Worm (Caenorhabditis elegans): Measurements from ENCODE around the gene E02C12.9.

Gene E02C12.9

ce11 chrV:9346804-9347203 is 28.5 kb downstream of the E02C12.9 start, which contains the start of the genes K07B1.7 and try-5 (continued):
- TF ChIP-seq ztf-11 (tag; optimal IDR thresholded peaks at IDR 0.05) (no peak), nhr-12 (tag; optimal IDR thresholded peaks at IDR 0.05) (no peak), unc-39 (tag; optimal IDR thresholded peaks at IDR 0.05) (no peak), nhr-77 (tag; optimal IDR thresholded peaks at IDR 0.05) (no peak), egl-27 (tag; optimal IDR thresholded peaks at IDR 0.05) (peak; percentile 29), snpc-4 (tag; optimal IDR thresholded peaks at IDR 0.05) (no peak), blmp-1 (tag; optimal IDR thresholded peaks at IDR 0.05; ENCODE audit: insufficient read depth) (no peak), sma-9 (GFP tag; optimal IDR thresholded peaks at IDR 0.05) (peak; percentile 18), sma-9 (tag; optimal IDR thresholded peaks at IDR 0.05) (no peak), zag-1 (tag; optimal IDR thresholded peaks at IDR 0.05) (no peak), C34F6.9 (tag; optimal IDR thresholded peaks at IDR 0.05) (peak; percentile 83), alr-1 (tag; optimal IDR thresholded peaks at IDR 0.05) (no peak), nhr-10 (tag; optimal IDR thresholded peaks at IDR 0.05) (no peak), nhr-6 (tag; optimal IDR thresholded peaks at IDR 0.05) (peak; percentile 29), lin-13 (GFP tag; optimal IDR thresholded peaks at IDR 0.05) (peak; percentile 26), ceh-16 (tag; optimal IDR thresholded peaks at IDR 0.05) (no peak), skn-1 (tag; optimal IDR thresholded peaks at IDR 0.05) (no peak), mdl-1 (tag; optimal IDR thresholded peaks at IDR 0.05) (no peak), nhr-21 (tag; optimal IDR thresholded peaks at IDR 0.05) (peak; percentile 57), peb-1 (tag; optimal IDR thresholded peaks at IDR 0.05) (no peak), R02D3.7 (tag; optimal IDR thresholded peaks at IDR 0.05) (peak; percentile 88), fos-1 (tag; optimal IDR thresholded peaks at IDR 0.05) (peak; percentile 7), ZK546.5 (tag; optimal IDR thresholded peaks at IDR 0.05) (no peak), aly-2 (tag; optimal IDR thresholded peaks at IDR 0.05) (no peak)

ce11 chrV:9343629-9344624 is 31.4 kb downstream of the E02C12.9 start, which contains the start of gene tos-1:
Gene tos-1 (minus strand): TSS chrV:9344203.
- TF ChIP-seq snpc-4 (tag; optimal IDR thresholded peaks at IDR 0.05) (peak; percentile 50), blmp-1 (tag; optimal IDR thresholded peaks at IDR 0.05; ENCODE audit: insufficient read depth) (peak; percentile 89), R02D3.7 (tag; optimal IDR thresholded peaks at IDR 0.05) (peak; percentile 64), F13H6.1 (tag; optimal IDR thresholded peaks at IDR 0.05) (peak; percentile 99), C34F6.9 (tag; optimal IDR thresholded peaks at IDR 0.05) (peak; percentile 99), ztf-11 (tag; optimal IDR thresholded peaks at IDR 0.05) (peak; percentile 32), elt-3 (tag; optimal IDR thresholded peaks at IDR 0.05) (no peak), nhr-25 (tag; optimal IDR thresholded peaks at IDR 0.05) (peak; percentile 98), lin-11 (tag; optimal IDR thresholded peaks at IDR 0.05) (peak; percentile 74), nhr-12 (tag; optimal IDR thresholded peaks at IDR 0.05) (no peak), nhr-21 (tag; optimal IDR thresholded peaks at IDR 0.05) (peak; percentile 98), sma-9 (GFP tag; optimal IDR thresholded peaks at IDR 0.05) (peak; percentile 90), sma-9 (tag; optimal IDR thresholded peaks at IDR 0.05) (no peak), nhr-23 (tag; optimal IDR thresholded peaks at IDR 0.05) (peak; percentile 30), mbf-1 (tag; optimal IDR thresholded peaks at IDR 0.05) (no peak), ceh-82 (tag; optimal IDR thresholded peaks at IDR 0.05) (peak; percentile 82), sma-3 (GFP tag; optimal IDR thresholded peaks at IDR 0.05) (peak; percentile 100), ama-1 (optimal IDR thresholded peaks at IDR 0.05) (peak; percentile 99), crh-2 (tag; optimal IDR thresholded peaks at IDR 0.05) (peak; percentile 98), mab-5 (tag; optimal IDR thresholded peaks at IDR 0.05) (peak; percentile 96), ZK546.5 (tag; optimal IDR thresholded peaks at IDR 0.05) (peak; percentile 70), nhr-11 (tag; optimal IDR thresholded peaks at IDR 0.05) (peak; percentile 79), nhr-10 (tag; optimal IDR thresholded peaks at IDR 0.05) (peak; percentile 86), ceh-16 (tag; optimal IDR thresholded peaks at IDR 0.05) (peak; percentile 61), peb-1 (tag; optimal IDR thresholded peaks at IDR 0.05) (no peak), dmd-4 (tag; optimal IDR thresholded peaks at IDR 0.05) (no peak), nhr-77 (tag; optimal IDR thresholded peaks at IDR 0.05) (peak; percentile 88), gmeb-1 (tag; optimal IDR thresholded peaks at IDR 0.05) (peak; percentile 92), alr-1 (tag; optimal IDR thresholded peaks at IDR 0.05) (no peak), Y55F3AM.14 (GFP tag; optimal IDR thresholded peaks at IDR 0.05) (peak; percentile 98), nhr-237 (tag; optimal IDR thresholded peaks at IDR 0.05) (peak; percentile 71), lsy-2 (tag; optimal IDR thresholded peaks at IDR 0.05) (peak; percentile 91 to 95), aly-2 (tag; optimal IDR thresholded peaks at IDR 0.05) (peak; percentile 43), unc-55 (GFP tag; optimal IDR thresholded peaks at IDR 0.05) (peak; percentile 91), egl-27 (tag; optimal IDR thresholded peaks at IDR 0.05) (peak; percentile 95), fos-1 (tag; optimal IDR thresholded peaks at IDR 0.05) (peak; percentile 95), skn-1 (tag; optimal IDR thresholded peaks at IDR 0.05) (no peak), ztf-4 (tag; optimal IDR thresholded peaks at IDR 0.05) (peak; percentile 91), ztf-1 (GFP tag; conservative IDR thresholded peaks at IDR 0.05) (peak; percentile 94; the same call in 1 of the 2 replicates), lin-13 (GFP tag; optimal IDR thresholded peaks at IDR 0.05) (peak; percentile 93), unc-39 (tag; optimal IDR thresholded peaks at IDR 0.05) (peak; percentile 51), elt-1 (tag; optimal IDR thresholded peaks at IDR 0.05) (no peak), nhr-129 (tag; optimal IDR thresholded peaks at IDR 0.05) (peak; percentile 95), mdl-1 (tag; optimal IDR thresholded peaks at IDR 0.05) (peak; percentile 98 to 99), lin-39 (tag; optimal IDR thresholded peaks at IDR 0.05) (peak; percentile 59)

All from whole organism, L2 larva.